Fruit fly (Drosophila melanogaster) whole organism, embryonic: ENCODE measurements around the gene ppk15.

ENCODE experiments used
- BEAF-32 ChIP-seq: fragments of 200-800 bp; sonication (Bioruptor generic); optimal IDR thresholded peaks from 3 replicates; lab custom pipeline; 2017; ENCODE audit warnings: missing biosample characterization, missing genetic modification characterization, mild to moderate bottlenecking, moderate library complexity, missing genetic modification reagents
- CG10147 ChIP-seq: fragments of 200-800 bp; sonication (Bioruptor generic); optimal IDR thresholded peaks from 2 replicates; lab custom pipeline; 2019; ENCODE audit warnings: missing biosample characterization, mild to moderate bottlenecking, missing genetic modification characterization, moderate library complexity
- CG1024 ChIP-seq: fragments of 200-800 bp; sonication (Bioruptor generic); IDR thresholded peaks from 2 replicates; pipeline ENCODE4 v1.3.6; 2022; ENCODE audit warnings: missing biosample characterization, missing genetic modification characterization
- CG10565 ChIP-seq: fragments of 200-800 bp; sonication (Bioruptor generic); optimal IDR thresholded peaks from 3 replicates; lab custom pipeline; 2016; ENCODE audit warnings: missing biosample characterization, mild to moderate bottlenecking, missing genetic modification characterization
- CG10654 ChIP-seq: fragments of 200-800 bp; sonication (Bioruptor generic); optimal IDR thresholded peaks from 2 replicates; lab custom pipeline; 2016; ENCODE audit warnings: missing biosample characterization, missing genetic modification characterization
- CG11085 ChIP-seq: fragments of 200-800 bp; sonication (Bioruptor generic); IDR thresholded peaks from 2 replicates; pipeline ENCODE4 v1.3.6; 2022; ENCODE audit warnings: missing biosample characterization, missing genetic modification characterization
- CG12744 ChIP-seq: fragments of 200-800 bp; sonication (Bioruptor generic); optimal IDR thresholded peaks from 2 replicates; lab custom pipeline; 2016; ENCODE audit warnings: missing biosample characterization, missing genetic modification characterization
- CG13287 ChIP-seq: fragments of 200-800 bp; sonication (Bioruptor generic); IDR thresholded peaks from 2 replicates; pipeline ENCODE4 v1.3.6; 2022; ENCODE audit warnings: missing biosample characterization, missing genetic modification characterization; ENCODE audit not compliant: partially characterized antibody
- CG13624 ChIP-seq: fragments of 200-800 bp; sonication (Bioruptor generic); optimal IDR thresholded peaks from 2 replicates; lab custom pipeline; 2016; ENCODE audit warnings: missing biosample characterization, missing genetic modification characterization
- CG14014 ChIP-seq: fragments of 200-800 bp; sonication (Bioruptor generic); IDR thresholded peaks from 2 replicates; pipeline ENCODE4 v1.3.6; 2022; ENCODE audit warnings: missing biosample characterization, missing genetic modification characterization
- CG15073 ChIP-seq: fragments of 200-800 bp; sonication (Bioruptor generic); optimal IDR thresholded peaks from 2 replicates; lab custom pipeline; 2016; ENCODE audit warnings: missing biosample characterization, missing genetic modification characterization
- CG16815 ChIP-seq: fragments of 200-800 bp; sonication (Bioruptor generic); optimal IDR thresholded peaks from 3 replicates; lab custom pipeline; 2017; ENCODE audit warnings: missing biosample characterization, mild to moderate bottlenecking, missing genetic modification characterization
- CG1792 ChIP-seq: fragments of 200-800 bp; sonication (Bioruptor generic); optimal IDR thresholded peaks from 2 replicates; lab custom pipeline; 2016; ENCODE audit warnings: missing biosample characterization, missing genetic modification characterization
- CG18599 ChIP-seq: fragments of 200-800 bp; sonication (Bioruptor generic); optimal IDR thresholded peaks from 3 replicates; lab custom pipeline; 2017; ENCODE audit warnings: missing biosample characterization, missing genetic modification characterization, mild to moderate bottlenecking, moderate library complexity, missing genetic modification reagents
- CG2120 ChIP-seq: fragments of 200-800 bp; sonication (Bioruptor generic); optimal IDR thresholded peaks from 3 replicates; lab custom pipeline; 2016; ENCODE audit warnings: missing biosample characterization, missing genetic modification characterization
- CG3065 ChIP-seq: fragments of 200-800 bp; sonication (Bioruptor generic); optimal IDR thresholded peaks from 2 replicates; lab custom pipeline; 2016; ENCODE audit warnings: missing biosample characterization, missing genetic modification characterization
- CG34376 ChIP-seq: fragments of 200-800 bp; sonication (Bioruptor generic); optimal IDR thresholded peaks from 2 replicates; lab custom pipeline; 2018; ENCODE audit warnings: missing biosample characterization, mild to moderate bottlenecking, missing genetic modification characterization
- CG34422 ChIP-seq: fragments of 200-800 bp; sonication (Bioruptor generic); IDR thresholded peaks from 3 replicates; pipeline ENCODE4 v1.3.6; 2022; ENCODE audit warnings: missing biosample characterization, missing genetic modification characterization
- CG3838 ChIP-seq: fragments of 200-800 bp; sonication (Bioruptor generic); optimal IDR thresholded peaks from 3 replicates; lab custom pipeline; 2016; ENCODE audit warnings: missing biosample characterization, missing genetic modification characterization
- CG4820 ChIP-seq: fragments of 200-800 bp; sonication (Bioruptor generic); optimal IDR thresholded peaks from 3 replicates; lab custom pipeline; 2016; ENCODE audit warnings: missing biosample characterization, missing genetic modification characterization
- CG6254 ChIP-seq: fragments of 200-800 bp; sonication (Bioruptor generic); optimal IDR thresholded peaks from 3 replicates; lab custom pipeline; 2017; ENCODE audit warnings: mild to moderate bottlenecking, missing biosample characterization, missing genetic modification reagents, missing genetic modification characterization
- CG6765 ChIP-seq: fragments of 200-800 bp; sonication (Bioruptor generic); optimal IDR thresholded peaks from 3 replicates; lab custom pipeline; 2017; ENCODE audit warnings: missing biosample characterization, mild to moderate bottlenecking, missing genetic modification characterization
- CG6813 ChIP-seq: fragments of 200-800 bp; sonication (Bioruptor generic); optimal IDR thresholded peaks from 2 replicates; lab custom pipeline; 2017; ENCODE audit warnings: missing biosample characterization, missing genetic modification characterization, mild to moderate bottlenecking, moderate library complexity, missing genetic modification reagents
- CG9797 ChIP-seq: fragments of 200-800 bp; sonication (Bioruptor generic); optimal IDR thresholded peaks from 3 replicates; lab custom pipeline; 2018; ENCODE audit warnings: missing biosample characterization, mild to moderate bottlenecking, missing genetic modification characterization
- CrebB ChIP-seq: fragments of 200-800 bp; sonication (Bioruptor generic); optimal IDR thresholded peaks from 3 replicates; lab custom pipeline; 2018; ENCODE audit warnings: missing biosample characterization, mild to moderate bottlenecking, missing genetic modification characterization
- HHEX ChIP-seq: fragments of 200-800 bp; sonication (Bioruptor generic); optimal IDR thresholded peaks from 3 replicates; lab custom pipeline; 2017; ENCODE audit warnings: missing biosample characterization, mild to moderate bottlenecking, missing genetic modification characterization, missing genetic modification reagents
- Mes4 ChIP-seq: fragments of 200-800 bp; sonication (Bioruptor generic); optimal IDR thresholded peaks from 2 replicates; lab custom pipeline; 2016; ENCODE audit warnings: missing biosample characterization, missing genetic modification characterization
- Myb ChIP-seq: fragments of 200-800 bp; sonication (Bioruptor generic); optimal IDR thresholded peaks from 2 replicates; lab custom pipeline; 2016; ENCODE audit warnings: missing biosample characterization, missing genetic modification characterization
- Nf-YC ChIP-seq: fragments of 200-800 bp; optimal IDR thresholded peaks from 3 replicates; lab custom pipeline; 2019; ENCODE audit warnings: missing biosample characterization, mild to moderate bottlenecking, missing genetic modification characterization, moderate library complexity
- PHDP ChIP-seq: fragments of 200-800 bp; sonication (Bioruptor generic); optimal IDR thresholded peaks from 3 replicates; lab custom pipeline; 2018; ENCODE audit warnings: missing biosample characterization, mild to moderate bottlenecking, missing genetic modification characterization, moderate library complexity
- Sox100B ChIP-seq: fragments of 200-800 bp; sonication (Bioruptor generic); optimal IDR thresholded peaks from 3 replicates; lab custom pipeline; 2018; ENCODE audit warnings: missing biosample characterization, mild to moderate bottlenecking, missing genetic modification characterization
- Ssrp ChIP-seq: fragments of 200-800 bp; sonication (Bioruptor generic); optimal IDR thresholded peaks from 2 replicates; lab custom pipeline; 2018; ENCODE audit warnings: missing biosample characterization, mild to moderate bottlenecking, missing genetic modification characterization, moderate library complexity
- Trl ChIP-seq, 3 experiments: fragments of >200 bp in 2 of 3; fragments of 200-800 bp in 1 of 3; sonication (Bioruptor generic) in 1 of 3; optimal IDR thresholded peaks; 2 replicates in 1 of 3; 3 replicates in 2 of 3; lab custom pipeline; 2016 to 2017; ENCODE audit warnings: missing biosample characterization in 1 of 3, missing genetic modification characterization in 1 of 3
- Xrp1 ChIP-seq: fragments of 200-800 bp; sonication (Bioruptor generic); IDR thresholded peaks from 2 replicates; pipeline ENCODE4 v1.3.6; 2022; ENCODE audit warnings: missing biosample characterization, missing genetic modification characterization
- ac ChIP-seq: fragments of 200-800 bp; sonication (Bioruptor generic); optimal IDR thresholded peaks from 3 replicates; lab custom pipeline; 2017; ENCODE audit warnings: missing biosample characterization, mild to moderate bottlenecking, missing genetic modification characterization
- ato ChIP-seq: fragments of 200-800 bp; sonication (Bioruptor generic); IDR thresholded peaks from 2 replicates; pipeline ENCODE4 v1.3.6; 2022; ENCODE audit warnings: missing biosample characterization, missing genetic modification characterization; ENCODE audit not compliant: partially characterized antibody
- bigmax ChIP-seq: fragments of 200-800 bp; sonication (Bioruptor generic); optimal IDR thresholded peaks from 2 replicates; lab custom pipeline; 2018; ENCODE audit warnings: missing biosample characterization, mild to moderate bottlenecking, missing genetic modification characterization
- dysf ChIP-seq: fragments of 200-800 bp; sonication (Bioruptor generic); IDR thresholded peaks from 3 replicates; pipeline ENCODE4 v1.3.6; 2022; ENCODE audit warnings: missing biosample characterization, missing genetic modification characterization
- en ChIP-seq: fragments of 200-800 bp; sonication (Bioruptor generic); optimal IDR thresholded peaks from 2 replicates; lab custom pipeline; 2016; ENCODE audit warnings: missing biosample characterization, missing genetic modification characterization
- gro ChIP-seq: fragments of 200-800 bp; sonication (Bioruptor generic); optimal IDR thresholded peaks from 2 replicates; lab custom pipeline; 2016; ENCODE audit warnings: missing biosample characterization, missing genetic modification characterization
- hbn ChIP-seq: fragments of 200-800 bp; sonication (Bioruptor generic); IDR thresholded peaks from 2 replicates; pipeline ENCODE4 v1.3.6; 2022; ENCODE audit warnings: missing biosample characterization, missing genetic modification characterization; ENCODE audit not compliant: partially characterized antibody
- mld ChIP-seq: fragments of 200-800 bp; sonication (Bioruptor generic); IDR thresholded peaks from 3 replicates; pipeline ENCODE4 v1.3.6; 2022; ENCODE audit warnings: missing biosample characterization, missing genetic modification characterization; ENCODE audit not compliant: partially characterized antibody
- pb ChIP-seq: fragments of 200-800 bp; sonication (Bioruptor generic); optimal IDR thresholded peaks from 3 replicates; lab custom pipeline; 2016; ENCODE audit warnings: missing biosample characterization, missing genetic modification characterization
- repo ChIP-seq: fragments of 200-800 bp; sonication (Bioruptor generic); optimal IDR thresholded peaks from 2 replicates; lab custom pipeline; 2016; ENCODE audit warnings: missing biosample characterization, missing genetic modification characterization
- salm ChIP-seq: fragments of 200-800 bp; sonication (Bioruptor generic); optimal IDR thresholded peaks from 2 replicates; lab custom pipeline; 2018; ENCODE audit warnings: missing biosample characterization, mild to moderate bottlenecking, missing genetic modification characterization
- stc ChIP-seq: fragments of 200-800 bp; sonication (Bioruptor generic); IDR thresholded peaks from 2 replicates; pipeline ENCODE4 v1.3.6; 2022; ENCODE audit warnings: missing biosample characterization, missing genetic modification characterization
- toy ChIP-seq: fragments of 200-800 bp; sonication (Bioruptor generic); IDR thresholded peaks from 2 replicates; pipeline ENCODE4 v1.3.6; 2022; ENCODE audit warnings: missing biosample characterization, missing genetic modification characterization
- vfl ChIP-seq: fragments of 200-800 bp; sonication (Bioruptor generic); optimal IDR thresholded peaks from 2 replicates; lab custom pipeline; 2016; ENCODE audit warnings: missing biosample characterization, missing genetic modification characterization
- vnd ChIP-seq: fragments of 200-800 bp; sonication (Bioruptor generic); IDR thresholded peaks from 3 replicates; pipeline ENCODE4 v1.3.6; 2022; ENCODE audit warnings: missing biosample characterization, missing genetic modification characterization; ENCODE audit not compliant: partially characterized antibody
- zfh1 ChIP-seq: fragments of 200-800 bp; sonication (Bioruptor generic); IDR thresholded peaks from 3 replicates; pipeline ENCODE4 v1.3.6; 2022; ENCODE audit warnings: missing biosample characterization, missing genetic modification characterization

The ppk15 gene

DNA sequence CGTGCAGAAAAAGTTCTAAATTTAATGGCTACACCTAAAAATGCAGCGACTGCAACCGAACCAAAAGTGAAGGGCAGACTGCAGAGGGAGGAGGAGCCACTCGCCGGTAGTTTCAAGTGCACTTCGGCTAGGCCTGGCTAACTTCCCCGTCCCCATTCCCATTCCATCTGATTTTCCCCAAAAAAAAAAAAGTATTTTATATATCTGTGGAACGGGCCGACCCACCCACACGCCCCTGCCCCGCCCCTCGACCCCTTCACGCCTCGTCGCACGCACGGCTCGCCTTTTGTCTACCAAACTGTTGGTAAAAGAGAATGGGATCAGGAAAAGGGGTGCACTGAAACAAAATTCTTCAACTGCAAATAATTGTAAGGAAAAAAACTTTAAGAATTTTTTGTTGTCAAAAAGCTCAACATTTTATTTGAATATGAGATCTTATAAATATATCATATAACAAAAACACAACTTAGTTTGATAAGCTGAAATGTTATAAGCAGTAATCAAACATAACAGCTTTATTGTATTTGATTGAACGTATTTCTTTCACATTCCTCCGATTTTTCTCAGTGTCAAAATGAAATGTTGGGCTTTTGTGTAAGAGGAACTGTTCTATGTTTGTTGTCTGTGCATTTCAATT lies 40.5 kb upstream of the ppk15 start (continued):
- no peak for TF ChIP-seq gro
- TF ChIP-seq Mes4 (GFP tag; lab: Kevin White, UChicago): no peak
- no peak for TF ChIP-seq vnd (GFP tag; lab: Robert Waterston, UW)
- no peak for TF ChIP-seq CG16815 (GFP tag; lab: Kevin White, UChicago)
- peak; percentile 63 for TF ChIP-seq CG18599 (GFP tag; lab: Kevin White, UChicago)
- peak; percentile 56 for TF ChIP-seq stc (GFP tag; lab: Robert Waterston, UW)
- no peak for TF ChIP-seq CG34376 (GFP tag; lab: Kevin White, UChicago)
- TF ChIP-seq Xrp1: peak; percentile 76
- peak; percentile 46; the same call in 1 of the 3 replicates for TF ChIP-seq CG34422 (GFP tag; lab: Robert Waterston, UW)
- TF ChIP-seq CG2120 (GFP tag; lab: Kevin White, UChicago): no peak
- TF ChIP-seq dysf (GFP tag; lab: Robert Waterston, UW): peak; percentile 68
- TF ChIP-seq mld (GFP tag; lab: Robert Waterston, UW): no peak
- TF ChIP-seq CG1792 (GFP tag; lab: Kevin White, UChicago): no peak
- no peak for TF ChIP-seq CG6765 (GFP tag; lab: Kevin White, UChicago)
- no peak for TF ChIP-seq CrebB
- TF ChIP-seq CG9797 (GFP tag; lab: Kevin White, UChicago): no peak
- no peak for TF ChIP-seq vfl (GFP tag; lab: Kevin White, UChicago)
- TF ChIP-seq pb (GFP tag; lab: Kevin White, UChicago): no peak
- no peak for TF ChIP-seq CG13624 (GFP tag; lab: Kevin White, UChicago)
- no peak for TF ChIP-seq CG11085 (GFP tag; lab: Robert Waterston, UW)
- no peak for TF ChIP-seq ac (GFP tag; lab: Kevin White, UChicago)
- peak; percentile 56 for TF ChIP-seq Ssrp
- no peak for TF ChIP-seq CG4820
- TF ChIP-seq BEAF-32 (GFP tag; lab: Kevin White, UChicago): no peak
- TF ChIP-seq CG10565 (GFP tag; lab: Kevin White, UChicago): no peak
- no peak for TF ChIP-seq CG12744
- TF ChIP-seq Nf-YC (tag; lab: Kevin White, UChicago): no peak
- TF ChIP-seq zfh1 (GFP tag; lab: Robert Waterston, UW): peak; percentile 59; the same call in 2 of the 3 replicates
- TF ChIP-seq HHEX (GFP tag; lab: Kevin White, UChicago): peak; percentile 40
- no peak for TF ChIP-seq Sox100B
- peak; percentile 60 for TF ChIP-seq CG6254 (GFP tag; lab: Kevin White, UChicago)
- no peak for TF ChIP-seq CG14014
- no peak for TF ChIP-seq CG1024
- TF ChIP-seq hbn (GFP tag; lab: Robert Waterston, UW): no peak
- TF ChIP-seq PHDP (tag; lab: Kevin White, UChicago): peak; percentile 46
- TF ChIP-seq CG3065 (GFP tag; lab: Kevin White, UChicago): no peak
- no peak for TF ChIP-seq Trl (optimal IDR thresholded peaks at IDR 0.05; lab: Kevin White, UChicago)
- no peak for TF ChIP-seq Trl (GFP tag; optimal IDR thresholded peaks at IDR 0.05; lab: Kevin White, UChicago)
- TF ChIP-seq CG10654 (GFP tag; lab: Kevin White, UChicago): peak; percentile 19
- TF ChIP-seq CG13287 (GFP tag; lab: Robert Waterston, UW): no peak
- no peak for TF ChIP-seq salm (tag; lab: Kevin White, UChicago)
- no peak for TF ChIP-seq ato
- no peak for TF ChIP-seq CG15073
- TF ChIP-seq Myb (GFP tag; lab: Kevin White, UChicago): no peak
- TF ChIP-seq toy (GFP tag; lab: Robert Waterston, UW): no peak
- TF ChIP-seq CG3838 (GFP tag; lab: Kevin White, UChicago): no peak
- TF ChIP-seq en (GFP tag; lab: Kevin White, UChicago): no peak
- TF ChIP-seq CG10147: peak; percentile 60
- no peak for TF ChIP-seq bigmax (GFP tag; lab: Kevin White, UChicago)
- no peak for TF ChIP-seq repo (GFP tag; lab: Kevin White, UChicago)
- peak; percentile 20 for TF ChIP-seq CG6813 (GFP tag; lab: Kevin White, UChicago)
